Fruit fly (Drosophila melanogaster) whole organism, embryonic: ENCODE data around the gene CG32797.

ENCODE experiments used
- CG10209 ChIP-seq: fragments of 200-800 bp; sonication (Bioruptor generic); optimal IDR thresholded peaks from 3 replicates; lab custom pipeline; 2017; ENCODE audit warnings: missing biosample characterization, mild to moderate bottlenecking, missing genetic modification characterization, missing genetic modification reagents
- CG10267 ChIP-seq: fragments of 200-800 bp; sonication (Bioruptor generic); optimal IDR thresholded peaks from 2 replicates; lab custom pipeline; 2018; ENCODE audit warnings: missing biosample characterization, mild to moderate bottlenecking, missing genetic modification characterization, moderate library complexity
- CG12391 ChIP-seq: fragments of 200-800 bp; sonication (Bioruptor generic); optimal IDR thresholded peaks from 3 replicates; lab custom pipeline; 2018; ENCODE audit warnings: missing biosample characterization, mild to moderate bottlenecking, missing genetic modification characterization, moderate library complexity
- CG14441 ChIP-seq: fragments of 200-800 bp; sonication (Bioruptor generic); IDR thresholded peaks from 2 replicates; pipeline ENCODE4 v1.3.6; 2022; ENCODE audit warnings: missing biosample characterization, missing genetic modification characterization
- CG1603 ChIP-seq: fragments of 200-800 bp; sonication (Bioruptor generic); optimal IDR thresholded peaks from 2 replicates; lab custom pipeline; 2019; ENCODE audit warnings: missing biosample characterization, mild to moderate bottlenecking, missing genetic modification characterization, moderate library complexity
- CG18262 ChIP-seq: fragments of 200-800 bp; optimal IDR thresholded peaks from 3 replicates; lab custom pipeline; 2019; ENCODE audit warnings: missing biosample characterization, mild to moderate bottlenecking, missing genetic modification characterization, moderate library complexity
- CG1832 ChIP-seq: fragments of 200-800 bp; sonication (Bioruptor generic); optimal IDR thresholded peaks from 2 replicates; lab custom pipeline; 2017; ENCODE audit warnings: missing biosample characterization, mild to moderate bottlenecking, missing genetic modification characterization, inconsistent platforms
- CG2678 ChIP-seq: fragments of 200-800 bp; sonication (Bioruptor generic); optimal IDR thresholded peaks from 3 replicates; lab custom pipeline; 2019; ENCODE audit warnings: missing biosample characterization, mild to moderate bottlenecking, missing genetic modification characterization, moderate library complexity
- CG2712 ChIP-seq: fragments of 200-800 bp; optimal IDR thresholded peaks from 3 replicates; lab custom pipeline; 2019; ENCODE audit warnings: missing biosample characterization, mild to moderate bottlenecking, missing genetic modification characterization, moderate library complexity
- CG32772 ChIP-seq: fragments of 200-800 bp; sonication (Bioruptor generic); IDR thresholded peaks from 2 replicates; pipeline ENCODE4 v1.3.6; 2022; ENCODE audit warnings: missing biosample characterization, missing genetic modification characterization
- CG4424 ChIP-seq: fragments of 200-800 bp; sonication (Bioruptor generic); optimal IDR thresholded peaks from 3 replicates; lab custom pipeline; 2016; ENCODE audit warnings: missing biosample characterization, missing genetic modification characterization
- CG4707 ChIP-seq: fragments of 200-800 bp; sonication (Bioruptor generic); optimal IDR thresholded peaks from 2 replicates; lab custom pipeline; 2018; ENCODE audit warnings: missing biosample characterization, mild to moderate bottlenecking, missing genetic modification characterization, moderate library complexity
- CG4730 ChIP-seq: fragments of 200-800 bp; sonication (Bioruptor generic); IDR thresholded peaks from 2 replicates; pipeline ENCODE4 v1.3.6; 2022; ENCODE audit warnings: missing biosample characterization, missing genetic modification characterization
- CG4854 ChIP-seq: fragments of 200-800 bp; sonication (Bioruptor generic); optimal IDR thresholded peaks from 2 replicates; lab custom pipeline; 2016; ENCODE audit warnings: missing biosample characterization, missing genetic modification characterization, inconsistent platforms
- CG7928 ChIP-seq: fragments of 200-800 bp; sonication (Bioruptor generic); optimal IDR thresholded peaks from 2 replicates; lab custom pipeline; 2017; ENCODE audit warnings: missing biosample characterization, mild to moderate bottlenecking, missing genetic modification characterization
- CG8765 ChIP-seq: fragments of 200-800 bp; sonication (Bioruptor generic); IDR thresholded peaks from 2 replicates; pipeline ENCODE4 v1.3.6; 2022; ENCODE audit warnings: missing biosample characterization, missing genetic modification characterization
- CG9727 ChIP-seq: fragments of 200-800 bp; sonication (Bioruptor generic); optimal IDR thresholded peaks from 3 replicates; lab custom pipeline; 2017; ENCODE audit warnings: missing biosample characterization, mild to moderate bottlenecking, missing genetic modification characterization
- HLH3B ChIP-seq: fragments of 200-800 bp; sonication (Bioruptor generic); IDR thresholded peaks from 2 replicates; pipeline ENCODE4 v1.3.6; 2022; ENCODE audit warnings: missing biosample characterization, missing genetic modification characterization
- HLHmδ ChIP-seq: fragments of 200-800 bp; sonication (Bioruptor generic); optimal IDR thresholded peaks from 2 replicates; lab custom pipeline; 2018; ENCODE audit warnings: missing biosample characterization, mild to moderate bottlenecking, missing genetic modification characterization, moderate library complexity
- Lim3 ChIP-seq: fragments of 200-800 bp; sonication (Bioruptor generic); IDR thresholded peaks from 2 replicates; pipeline ENCODE4 v1.3.6; 2022; ENCODE audit warnings: missing biosample characterization, missing genetic modification characterization
- Med ChIP-seq: fragments of 200-800 bp; sonication (Bioruptor generic); peaks from one replicate; lab custom pipeline; 2016; ENCODE audit warnings: missing biosample characterization, missing genetic modification characterization, mild to moderate bottlenecking, inconsistent platforms, moderate library complexity
- Pdp1 ChIP-seq, 2 experiments: fragments of 200-800 bp; sonication (Bioruptor generic); optimal IDR thresholded peaks; 3 replicates each; lab custom pipeline; 2016; ENCODE audit warnings: missing biosample characterization in 2 of 2, missing genetic modification characterization in 2 of 2, mild to moderate bottlenecking in 1 of 2, moderate library complexity in 1 of 2
- Ptx1 ChIP-seq: fragments of 200-800 bp; sonication (Bioruptor generic); IDR thresholded peaks from 2 replicates; pipeline ENCODE4 v1.3.6; 2022; ENCODE audit warnings: missing biosample characterization, missing genetic modification characterization
- Vsx1 ChIP-seq: fragments of 200-800 bp; sonication (Bioruptor generic); optimal IDR thresholded peaks from 2 replicates; lab custom pipeline; 2017; ENCODE audit warnings: missing biosample characterization, mild to moderate bottlenecking, missing genetic modification characterization, missing genetic modification reagents
- Xrp1 ChIP-seq: fragments of 200-800 bp; sonication (Bioruptor generic); IDR thresholded peaks from 2 replicates; pipeline ENCODE4 v1.3.6; 2022; ENCODE audit warnings: missing biosample characterization, missing genetic modification characterization
- YL-1 ChIP-seq: fragments of 200-800 bp; sonication (Bioruptor generic); optimal IDR thresholded peaks from 3 replicates; lab custom pipeline; 2017; ENCODE audit warnings: missing biosample characterization, mild to moderate bottlenecking, missing genetic modification characterization
- bsh ChIP-seq, 2 experiments: fragments of 200-800 bp; sonication (Bioruptor generic); optimal IDR thresholded peaks; 2 replicates each; lab custom pipeline; 2017 to 2018; ENCODE audit warnings: mild to moderate bottlenecking in 2 of 2, missing biosample characterization in 2 of 2, missing genetic modification characterization in 2 of 2, moderate library complexity in 1 of 2
- cato ChIP-seq: fragments of 200-800 bp; sonication (Bioruptor generic); optimal IDR thresholded peaks from 2 replicates; lab custom pipeline; 2016; ENCODE audit warnings: missing biosample characterization, missing genetic modification characterization, borderline replicate concordance
- chif ChIP-seq, 2 experiments: fragments of 200-800 bp; sonication (Bioruptor generic); optimal IDR thresholded peaks; 3 replicates each; lab custom pipeline; 2016; ENCODE audit warnings: missing biosample characterization in 2 of 2, missing genetic modification characterization in 2 of 2
- crol ChIP-seq: fragments of 200-800 bp; sonication (Bioruptor generic); IDR thresholded peaks from 2 replicates; pipeline ENCODE4 v1.3.6; 2022; ENCODE audit warnings: missing biosample characterization, missing genetic modification characterization
- danr ChIP-seq: fragments of 200-800 bp; sonication (Bioruptor generic); IDR thresholded peaks from 2 replicates; pipeline ENCODE4 v1.3.6; 2022; ENCODE audit warnings: missing biosample characterization, missing genetic modification characterization
- dmrt11E ChIP-seq: fragments of 200-800 bp; sonication (Bioruptor generic); optimal IDR thresholded peaks from 3 replicates; lab custom pipeline; 2018; ENCODE audit warnings: missing biosample characterization, mild to moderate bottlenecking, missing genetic modification characterization, moderate library complexity
- dmrt99B ChIP-seq: fragments of 200-800 bp; sonication (Bioruptor generic); optimal IDR thresholded peaks from 2 replicates; lab custom pipeline; 2018; ENCODE audit warnings: missing biosample characterization, mild to moderate bottlenecking, missing genetic modification characterization, moderate library complexity
- dysf ChIP-seq: fragments of 200-800 bp; sonication (Bioruptor generic); IDR thresholded peaks from 3 replicates; pipeline ENCODE4 v1.3.6; 2022; ENCODE audit warnings: missing biosample characterization, missing genetic modification characterization
- ems ChIP-seq: fragments of 200-800 bp; sonication (Bioruptor generic); optimal IDR thresholded peaks from 3 replicates; lab custom pipeline; 2016; ENCODE audit warnings: missing biosample characterization, missing genetic modification characterization
- ewg ChIP-seq: fragments of 200-800 bp; sonication (Bioruptor generic); optimal IDR thresholded peaks from 3 replicates; lab custom pipeline; 2017; ENCODE audit warnings: mild to moderate bottlenecking, missing biosample characterization, missing genetic modification reagents, missing genetic modification characterization
- fd96Cb ChIP-seq: fragments of 200-800 bp; sonication (Bioruptor generic); optimal IDR thresholded peaks from 2 replicates; lab custom pipeline; 2018; ENCODE audit warnings: missing biosample characterization, mild to moderate bottlenecking, missing genetic modification characterization, moderate library complexity
- gem ChIP-seq: fragments of 200-800 bp; sonication (Bioruptor generic); optimal IDR thresholded peaks from 2 replicates; lab custom pipeline; 2019; ENCODE audit warnings: missing biosample characterization, mild to moderate bottlenecking, missing genetic modification characterization, moderate library complexity
- grau ChIP-seq: fragments of 200-800 bp; optimal IDR thresholded peaks from 3 replicates; lab custom pipeline; 2019; ENCODE audit warnings: missing biosample characterization, mild to moderate bottlenecking, missing genetic modification characterization, moderate library complexity
- gsb-n ChIP-seq: fragments of 200-800 bp; sonication (Bioruptor generic); optimal IDR thresholded peaks from 3 replicates; lab custom pipeline; 2018; ENCODE audit warnings: missing biosample characterization, mild to moderate bottlenecking, missing genetic modification characterization
- inv ChIP-seq: fragments of 200-800 bp; sonication (Bioruptor generic); IDR thresholded peaks from 2 replicates; pipeline ENCODE4 v1.3.6; 2022; ENCODE audit warnings: missing biosample characterization, missing genetic modification characterization; ENCODE audit not compliant: partially characterized antibody
- kni ChIP-seq: fragments of 200-800 bp; sonication (Bioruptor generic); optimal IDR thresholded peaks from 3 replicates; lab custom pipeline; 2017; ENCODE audit warnings: mild to moderate bottlenecking, missing biosample characterization, missing genetic modification reagents, missing genetic modification characterization
- lola ChIP-seq, 3 experiments: fragments of >200 bp in 2 of 3; fragments of 200-800 bp in 1 of 3; sonication (Bioruptor generic) in 1 of 3; optimal IDR thresholded peaks; 2 replicates each; lab custom pipeline; 2017 to 2019; ENCODE audit warnings: missing biosample characterization in 3 of 3, missing genetic modification characterization in 3 of 3, mild to moderate bottlenecking in 1 of 3, moderate library complexity in 1 of 3
- pros ChIP-seq: fragments of 200-800 bp; sonication (Bioruptor generic); optimal IDR thresholded peaks from 3 replicates; lab custom pipeline; 2019; ENCODE audit warnings: missing biosample characterization, mild to moderate bottlenecking, missing genetic modification characterization, moderate library complexity
- row ChIP-seq: fragments of 200-800 bp; sonication (Bioruptor generic); IDR thresholded peaks from 3 replicates; pipeline ENCODE4 v1.3.6; 2022; ENCODE audit warnings: missing biosample characterization, missing genetic modification characterization
- sd ChIP-seq: fragments of 200-800 bp; sonication (Bioruptor generic); optimal IDR thresholded peaks from 3 replicates; lab custom pipeline; 2018; ENCODE audit warnings: missing biosample characterization, mild to moderate bottlenecking, missing genetic modification characterization, moderate library complexity
- sr ChIP-seq: fragments of 200-800 bp; sonication (Bioruptor generic); IDR thresholded peaks from 3 replicates; pipeline ENCODE4 v1.3.6; 2022; ENCODE audit warnings: missing biosample characterization, missing genetic modification characterization
- vvl ChIP-seq: fragments of 200-800 bp; sonication (Bioruptor generic); IDR thresholded peaks from 2 replicates; pipeline ENCODE4 v1.3.6; 2022; ENCODE audit warnings: missing biosample characterization, missing genetic modification characterization

Gene CG32797

dm6 chrX:2462919-2463544 lies 37.4 kb upstream of the CG32797 start:
- TF ChIP-seq kni (GFP tag; lab: Kevin White, UChicago) (peak; percentile 67), pros (GFP tag; lab: Kevin White, UChicago) (peak; percentile 1), gem (peak; percentile 14), crol (GFP tag; lab: Robert Waterston, UW) (peak; percentile 59), Xrp1 (GFP tag; lab: Robert Waterston, UW) (peak; percentile 17; the same call in 1 of the 2 replicates), fd96Cb (peak; percentile 4), CG4424 (no peak), ems (no peak), Ptx1 (GFP tag; lab: Robert Waterston, UW) (no peak), vvl (GFP tag; lab: Robert Waterston, UW) (peak; percentile 73), row (peak; percentile 59), gsb-n (peak; percentile 33), Lim3 (no peak), CG2678 (peak; percentile 9), sd (peak; percentile 33), CG10267 (tag; lab: Kevin White, UChicago) (no peak), inv (no peak), CG7928 (GFP tag; lab: Kevin White, UChicago) (no peak), CG2712 (tag; lab: Kevin White, UChicago) (peak; percentile 18), CG12391 (no peak), bsh (GFP tag; optimal IDR thresholded peaks at IDR 0.05; lab: Kevin White, UChicago) (peak in 1 of 2 experiments; percentile 30), dmrt99B (tag; lab: Kevin White, UChicago) (peak; percentile 1), CG18262 (peak; percentile 9), Vsx1 (GFP tag; lab: Kevin White, UChicago) (no peak), CG10209 (GFP tag; lab: Kevin White, UChicago) (no peak), CG1603 (tag; lab: Kevin White, UChicago) (peak; percentile 13), CG14441 (0 out of 2 replicates have a peak, but pooled peaks have one; percentile 20), CG1832 (peak; percentile 27), dysf (GFP tag; lab: Robert Waterston, UW) (no peak), ewg (GFP tag; lab: Kevin White, UChicago) (no peak), CG8765 (GFP tag; lab: Robert Waterston, UW) (no peak), dmrt11E (tag; lab: Kevin White, UChicago) (peak; percentile 3), grau (peak; percentile 94), Med (GFP tag; lab: Kevin White, UChicago) (peak; percentile 51), Pdp1 (GFP tag; optimal IDR thresholded peaks at IDR 0.05; lab: Kevin White, UChicago) (peak in 1 of 2 experiments; percentile 3), sr (peak; percentile 81), lola (GFP tag; optimal IDR thresholded peaks at IDR 0.05; lab: Kevin White, UChicago) (no peak)

- TF ChIP-seq CG4730 (no peak), CG4854 (no peak), danr (GFP tag; lab: Robert Waterston, UW) (no peak), chif (GFP tag; optimal IDR thresholded peaks at IDR 0.05; lab: Kevin White, UChicago) (no peak), CG32772 (no peak), YL-1 (GFP tag; lab: Kevin White, UChicago) (no peak), gem (peak; percentile 3), CG9727 (peak; percentile 32), HLHmδ (GFP tag; lab: Kevin White, UChicago) (peak; percentile 16), HLH3B (no peak), cato (GFP tag; lab: Kevin White, UChicago) (no peak), Ptx1 (GFP tag; lab: Robert Waterston, UW) (no peak), CG2712 (tag; lab: Kevin White, UChicago) (peak; percentile 22), CG4707 (GFP tag; lab: Kevin White, UChicago) (peak; percentile 33)
Observed at dm6 chrX:2461421-2462393, 36.1 kb upstream of the CG32797 start.
